Worm (Caenorhabditis elegans): ENCODE data around the gene F59A1.11.

ce11 chrV:17660003-17660402, 5.8 kb downstream of the F59A1.11 start, which contains the start of gene dgat-2:
- TF ChIP-seq ekl-4 (GFP tag; IDR thresholded peaks at IDR 0.05) (no peak), lin-35 (GFP tag; optimal IDR thresholded peaks at IDR 0.05) (no peak), ceh-40 (GFP tag; IDR thresholded peaks at IDR 0.05) (no peak), die-1 (tag; optimal IDR thresholded peaks at IDR 0.05) (no peak), snpc-3.4 (tag; optimal IDR thresholded peaks at IDR 0.05) (no peak)
